Worm (Caenorhabditis elegans): ENCODE measurements around the gene syg-2.

DNA sequence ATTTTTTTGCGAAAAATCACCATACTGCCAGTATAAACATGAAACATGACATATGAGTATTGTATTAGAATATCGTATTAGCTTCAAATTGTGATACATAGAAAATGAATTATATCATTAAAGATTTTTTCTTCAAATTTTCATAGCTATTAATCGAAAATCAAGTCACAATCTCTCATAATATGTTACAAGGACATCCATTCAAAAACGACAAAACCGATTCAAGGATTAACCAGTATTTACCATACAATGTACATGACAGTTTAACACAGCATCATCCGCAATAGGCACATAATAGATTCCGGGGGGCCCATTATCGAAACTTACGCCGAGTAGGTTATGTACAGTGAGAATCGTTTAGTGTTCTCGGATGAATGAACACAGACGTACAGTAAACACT, 16.5 kb downstream of the syg-2 start:
- no peak for TF ChIP-seq mel-28 (tag; optimal IDR thresholded peaks at IDR 0.05; ENCODE audit: borderline replicate concordance)
- TF ChIP-seq unc-130 (GFP tag; optimal IDR thresholded peaks at IDR 0.05) = no peak
- no peak for TF ChIP-seq bed-1 (GFP tag; IDR thresholded peaks at IDR 0.05)
- TF ChIP-seq F49E8.2 (tag; optimal IDR thresholded peaks at IDR 0.05; ENCODE audit: insufficient read depth) = no peak
- no peak for TF ChIP-seq pha-4 (tag; optimal IDR thresholded peaks at IDR 0.05)
- TF ChIP-seq B0261.1 (tag; optimal IDR thresholded peaks at IDR 0.05) = no peak

Measured in whole organism, young adult.